Worm (Caenorhabditis elegans) whole organism, L4/young adult: ENCODE data around the gene msp-19.

ENCODE experiments used
- W03F9.2 ChIP-seq: fragments of 150-350 bp; optimal IDR thresholded peaks from 2 replicates; lab custom pipeline; 2014; ENCODE audit warnings: missing biosample characterization, missing genetic modification characterization
- dao-5 ChIP-seq: sonication (generic microtip); optimal IDR thresholded peaks from 2 replicates; lab custom pipeline; 2016; ENCODE audit warnings: missing genotype, missing genetic modification characterization, moderate library complexity, missing compliant biosample characterization
- him-1 ChIP-seq: sonication (generic microtip); optimal IDR thresholded peaks from 2 replicates; lab custom pipeline; 2016; ENCODE audit warnings: missing genotype, missing genetic modification reagents, missing genetic modification characterization, missing compliant biosample characterization

DNA sequence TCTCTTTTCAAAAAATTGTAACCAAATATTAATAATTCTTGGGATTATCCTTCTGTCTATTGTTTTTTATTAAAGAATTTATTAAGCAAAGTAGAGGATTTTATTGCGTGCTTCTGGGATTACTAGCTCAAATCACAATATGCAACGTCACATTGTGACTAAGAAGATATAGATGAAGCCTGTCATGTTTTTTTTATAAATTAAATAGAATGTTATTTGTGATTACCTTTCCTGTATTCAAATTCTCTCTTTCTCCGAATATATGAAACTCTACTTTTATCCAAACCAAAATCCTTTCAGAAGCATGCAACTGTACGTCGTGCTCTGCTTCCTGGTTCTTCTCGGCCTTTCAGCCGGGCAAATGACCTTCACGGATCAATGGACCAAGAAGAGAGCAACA lies 30.2 kb downstream of the msp-19 start, which contains the start of gene nlp-47:
- no peak for TF ChIP-seq him-1 (tag; lab: Kevin White, UChicago)
- no peak for TF ChIP-seq dao-5 (tag; lab: Kevin White, UChicago)
- no peak for TF ChIP-seq W03F9.2 (tag; lab: Kevin White, UChicago)
